Fruit fly (Drosophila melanogaster): ENCODE data around the gene lush.

lush gene

DNA sequence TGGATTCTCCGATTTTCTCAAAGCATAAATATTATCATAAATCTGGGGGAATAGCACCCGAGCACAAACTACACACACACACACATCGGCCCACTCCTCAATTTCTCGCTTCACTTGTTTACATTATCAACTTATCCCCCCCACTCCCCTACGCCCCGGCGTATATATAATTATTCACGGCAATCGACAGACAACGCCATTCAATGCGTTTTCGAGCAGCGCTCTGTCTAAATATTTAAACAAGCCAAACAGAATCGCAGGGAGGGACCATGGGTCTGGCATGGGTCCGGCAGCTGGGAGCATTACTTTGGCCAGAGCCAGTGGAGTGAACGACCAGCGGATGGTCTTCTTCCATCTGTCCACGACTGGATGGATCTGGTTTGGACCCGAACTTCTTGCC is 30.2 kb downstream of the lush start (continued):
- peak; percentile 43 for TF ChIP-seq HHEX (GFP tag; optimal IDR thresholded peaks at IDR 0.05)
- TF ChIP-seq grn (GFP tag; optimal IDR thresholded peaks at IDR 0.05): peak; percentile 1
- TF ChIP-seq yki (optimal IDR thresholded peaks at IDR 0.05): no peak
- no peak for TF ChIP-seq zen (tag; optimal IDR thresholded peaks at IDR 0.05)
- peak; percentile 58 for TF ChIP-seq CG33557 (GFP tag; optimal IDR thresholded peaks at IDR 0.05)
- TF ChIP-seq insv (GFP tag; optimal IDR thresholded peaks at IDR 0.05): no peak
- TF ChIP-seq Asciz (GFP tag; optimal IDR thresholded peaks at IDR 0.05): peak; percentile 57
- TF ChIP-seq CG8290 (GFP tag; optimal IDR thresholded peaks at IDR 0.05): peak; percentile 4
- TF ChIP-seq CG8290 (tag; optimal IDR thresholded peaks at IDR 0.05): peak in 1 of 2 experiments; percentile 59
- TF ChIP-seq danr (GFP tag; IDR thresholded peaks at IDR 0.05): no peak
- TF ChIP-seq CG4707 (GFP tag; optimal IDR thresholded peaks at IDR 0.05): peak; percentile 67
- no peak for TF ChIP-seq en (GFP tag; optimal IDR thresholded peaks at IDR 0.05)
- TF ChIP-seq sug (tag; optimal IDR thresholded peaks at IDR 0.05): peak; percentile 40
- no peak for TF ChIP-seq az2 (GFP tag; optimal IDR thresholded peaks at IDR 0.05)
- TF ChIP-seq lilli (GFP tag; optimal IDR thresholded peaks at IDR 0.05): no peak
- TF ChIP-seq CG12236 (GFP tag; optimal IDR thresholded peaks at IDR 0.05): no peak
- peak; percentile 68 for TF ChIP-seq CG3407 (GFP tag; optimal IDR thresholded peaks at IDR 0.05)
- TF ChIP-seq CG17359 (tag; optimal IDR thresholded peaks at IDR 0.05): peak; percentile 36
- TF ChIP-seq bowl (GFP tag; IDR thresholded peaks at IDR 0.05): 0 out of 2 replicates have a peak, but pooled peaks have one; percentile 10
- peak; percentile 5 for TF ChIP-seq CG15269 (tag; optimal IDR thresholded peaks at IDR 0.05)
- TF ChIP-seq sc (optimal IDR thresholded peaks at IDR 0.05): no peak
- peak; percentile 12 for TF ChIP-seq sc (GFP tag; optimal IDR thresholded peaks at IDR 0.05)
- TF ChIP-seq hkb (optimal IDR thresholded peaks at IDR 0.05): no peak
- TF ChIP-seq hkb (GFP tag; IDR thresholded peaks at IDR 0.05): no peak
- no peak for TF ChIP-seq pan (optimal IDR thresholded peaks at IDR 0.05)
- no peak for TF ChIP-seq pan (GFP tag; optimal IDR thresholded peaks at IDR 0.05 in 1 of 2, IDR thresholded peaks at IDR 0.05 in 1 of 2)
- peak; percentile 50 for TF ChIP-seq CG8089 (GFP tag; optimal IDR thresholded peaks at IDR 0.05)
- no peak for TF ChIP-seq amos (GFP tag; IDR thresholded peaks at IDR 0.05; ENCODE audit: partially characterized antibody)
- 0 out of 3 replicates have a peak, but pooled peaks have one; percentile 38 for TF ChIP-seq so (GFP tag; IDR thresholded peaks at IDR 0.05)
- TF ChIP-seq Bgb (GFP tag; IDR thresholded peaks at IDR 0.05; ENCODE audit: partially characterized antibody): no peak
- no peak for TF ChIP-seq run (tag; optimal IDR thresholded peaks at IDR 0.05)
- no peak for TF ChIP-seq lbe (GFP tag; optimal IDR thresholded peaks at IDR 0.05)
- TF ChIP-seq Hr51 (GFP tag; optimal IDR thresholded peaks at IDR 0.05): no peak
- TF ChIP-seq ATbp (GFP tag; optimal IDR thresholded peaks at IDR 0.05): peak; percentile 81
- peak; percentile 49 for TF ChIP-seq CG1792 (GFP tag; optimal IDR thresholded peaks at IDR 0.05)
- no peak for TF ChIP-seq gce (GFP tag; IDR thresholded peaks at IDR 0.05)
- no peak; the same call in 2 of the 3 replicates for TF ChIP-seq tgo (GFP tag; IDR thresholded peaks at IDR 0.05)
- TF ChIP-seq CG1602 (GFP tag; optimal IDR thresholded peaks at IDR 0.05): no peak
- peak; percentile 50; the same call in 2 of the 3 replicates for TF ChIP-seq H15 (GFP tag; IDR thresholded peaks at IDR 0.05)
- peak; percentile 24 for TF ChIP-seq sqz (GFP tag; optimal IDR thresholded peaks at IDR 0.05)
- TF ChIP-seq CG9797 (GFP tag; optimal IDR thresholded peaks at IDR 0.05): no peak
- no peak for TF ChIP-seq CG1832 (GFP tag; optimal IDR thresholded peaks at IDR 0.05)
- no peak for TF ChIP-seq CG2889 (GFP tag; IDR thresholded peaks at IDR 0.05)
- TF ChIP-seq bigmax (GFP tag; optimal IDR thresholded peaks at IDR 0.05): no peak
- no peak for TF ChIP-seq CG4730 (GFP tag; IDR thresholded peaks at IDR 0.05)
- TF ChIP-seq CG7786 (GFP tag; optimal IDR thresholded peaks at IDR 0.05): no peak
- TF ChIP-seq CG14965 (GFP tag; optimal IDR thresholded peaks at IDR 0.05; ENCODE audit: borderline replicate concordance): no peak
- TF ChIP-seq CG4282 (GFP tag; optimal IDR thresholded peaks at IDR 0.05): no peak
- TF ChIP-seq jumu (GFP tag; optimal IDR thresholded peaks at IDR 0.05): no peak
- peak; percentile 1 for TF ChIP-seq slp2 (GFP tag; optimal IDR thresholded peaks at IDR 0.05)
- TF ChIP-seq CG33213 (GFP tag; optimal IDR thresholded peaks at IDR 0.05): peak; percentile 24
- TF ChIP-seq CG6175 (GFP tag; IDR thresholded peaks at IDR 0.05): no peak
- TF ChIP-seq CG4820 (GFP tag; optimal IDR thresholded peaks at IDR 0.05): no peak
